Fruit fly (Drosophila melanogaster): ENCODE data around the gene pyx.

pyx gene

DNA sequence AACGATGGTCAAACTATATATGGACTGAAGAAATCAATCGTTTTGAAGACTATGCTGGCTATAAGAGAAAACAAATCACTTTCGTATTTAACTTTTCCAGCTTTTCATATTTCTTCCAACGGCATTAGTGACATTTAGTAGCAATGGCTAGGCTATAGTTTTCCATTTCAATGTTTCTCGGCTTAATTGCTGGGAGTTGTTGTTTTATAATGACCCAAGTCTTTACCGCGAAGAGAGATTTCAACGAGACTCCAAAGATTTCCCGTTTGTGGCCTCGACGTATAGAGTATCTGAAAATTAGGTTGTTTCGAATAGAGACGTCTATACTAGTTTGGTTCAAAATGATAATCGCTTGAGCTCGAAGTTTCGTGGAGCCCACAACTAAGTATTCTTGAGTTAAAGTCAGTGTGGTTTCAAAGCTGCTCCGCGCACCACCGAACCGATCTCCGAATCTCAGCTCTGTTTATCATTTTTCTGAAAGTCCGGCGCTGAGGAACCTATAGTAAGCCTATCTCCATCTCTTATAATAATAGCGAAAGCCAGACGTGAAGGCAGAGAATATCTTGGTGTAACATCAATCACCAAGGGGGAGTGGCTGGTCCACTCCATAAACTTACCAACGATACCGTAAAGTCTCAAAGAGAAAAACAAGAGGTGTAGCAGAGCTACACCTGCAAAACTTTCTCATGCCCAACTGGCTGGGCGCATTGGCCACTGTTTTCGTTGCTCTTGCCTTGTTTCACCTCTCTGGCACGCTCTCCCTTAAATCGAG lies 43.2 kb downstream of the pyx start, which contains the start of gene CG13875:
Gene CG13875 (plus strand): TSS at position 434 of the 772 bp plus-strand sequence.
- TF ChIP-seq Sin3A (optimal IDR thresholded peaks at IDR 0.05): no peak

dm6 chr3L:178913-179488 lies 43.9 kb downstream of the pyx start, which contains the start of gene Vdup1:
Gene Vdup1 (minus strand): TSS chr3L:178963.
- no peak for TF ChIP-seq Myc (optimal IDR thresholded peaks at IDR 0.05)
- TF ChIP-seq h (optimal IDR thresholded peaks at IDR 0.05): no peak
- TF ChIP-seq ttk (optimal IDR thresholded peaks at IDR 0.05): no peak
- no peak for TF ChIP-seq insv (optimal IDR thresholded peaks at IDR 0.05)
- no peak for TF ChIP-seq psq (optimal IDR thresholded peaks at IDR 0.05)
- TF ChIP-seq Sin3A (optimal IDR thresholded peaks at IDR 0.05): no peak

DNA sequence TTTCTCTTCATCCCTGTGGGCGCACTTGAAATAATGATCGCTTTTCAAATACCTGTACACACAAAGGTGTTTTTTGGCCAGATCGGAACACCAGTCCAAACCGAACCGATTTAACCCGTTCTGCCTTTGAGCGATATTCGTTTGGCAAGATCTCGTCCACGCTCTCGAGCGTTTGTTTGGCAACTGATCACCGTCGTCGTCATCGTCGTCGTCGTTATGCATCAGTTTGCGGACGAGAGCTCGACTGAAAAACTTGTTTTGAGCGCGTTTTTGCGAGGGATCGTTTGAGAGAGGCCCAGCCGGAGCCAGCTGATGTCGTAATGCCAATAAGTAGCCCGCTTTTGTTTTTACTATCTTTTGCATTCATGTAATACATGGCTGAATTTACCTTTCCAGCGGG lies 44.4 kb downstream of the pyx start:
- TF ChIP-seq Myc (optimal IDR thresholded peaks at IDR 0.05) (no peak), psq (optimal IDR thresholded peaks at IDR 0.05) (no peak), ttk (optimal IDR thresholded peaks at IDR 0.05) (no peak), Sin3A (optimal IDR thresholded peaks at IDR 0.05) (no peak), h (optimal IDR thresholded peaks at IDR 0.05) (no peak), insv (optimal IDR thresholded peaks at IDR 0.05) (no peak)

dm6 chr3L:177938-178337 lies 44.9 kb downstream of the pyx start:
- TF ChIP-seq psq (optimal IDR thresholded peaks at IDR 0.05): no peak
- no peak for TF ChIP-seq ttk (optimal IDR thresholded peaks at IDR 0.05)
- no peak for TF ChIP-seq Sin3A (optimal IDR thresholded peaks at IDR 0.05)
- no peak for TF ChIP-seq h (optimal IDR thresholded peaks at IDR 0.05)
- TF ChIP-seq insv (optimal IDR thresholded peaks at IDR 0.05): no peak
- TF ChIP-seq Myc (optimal IDR thresholded peaks at IDR 0.05): no peak

DNA sequence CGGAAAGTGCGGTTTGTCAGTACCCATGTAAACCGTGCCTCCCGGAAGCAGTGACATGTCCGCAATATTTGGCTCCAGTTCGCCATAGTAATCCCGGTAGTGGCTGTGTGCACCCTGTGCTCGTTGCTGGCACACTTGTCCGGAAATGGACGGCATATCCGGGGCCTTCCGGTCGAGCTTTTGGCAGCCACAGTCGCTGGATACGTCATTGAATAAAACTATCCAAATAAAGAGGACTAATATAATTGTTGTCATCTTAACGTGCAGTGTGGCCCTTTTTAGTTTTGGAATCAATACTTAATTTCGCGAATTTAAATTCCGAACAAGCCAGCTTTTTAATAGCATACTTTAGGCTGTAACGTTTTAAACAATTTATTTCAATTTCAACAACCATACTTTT lies 46.9 kb downstream of the pyx start, which contains the start of gene CG7049:
Gene CG7049 (minus strand): TSS at position 280 of the 400 bp plus-strand sequence.
- TF ChIP-seq ttk (optimal IDR thresholded peaks at IDR 0.05) (no peak), Sin3A (optimal IDR thresholded peaks at IDR 0.05) (no peak), h (optimal IDR thresholded peaks at IDR 0.05) (no peak), insv (optimal IDR thresholded peaks at IDR 0.05) (no peak), Myc (optimal IDR thresholded peaks at IDR 0.05) (no peak), psq (optimal IDR thresholded peaks at IDR 0.05) (no peak)

- TF ChIP-seq h (optimal IDR thresholded peaks at IDR 0.05) (no peak), insv (optimal IDR thresholded peaks at IDR 0.05) (no peak), psq (optimal IDR thresholded peaks at IDR 0.05) (no peak), Myc (optimal IDR thresholded peaks at IDR 0.05) (no peak), ttk (optimal IDR thresholded peaks at IDR 0.05) (no peak), Sin3A (optimal IDR thresholded peaks at IDR 0.05) (no peak)
Observed at dm6 chr3L:174501-174900, 48.4 kb downstream of the pyx start.

DNA sequence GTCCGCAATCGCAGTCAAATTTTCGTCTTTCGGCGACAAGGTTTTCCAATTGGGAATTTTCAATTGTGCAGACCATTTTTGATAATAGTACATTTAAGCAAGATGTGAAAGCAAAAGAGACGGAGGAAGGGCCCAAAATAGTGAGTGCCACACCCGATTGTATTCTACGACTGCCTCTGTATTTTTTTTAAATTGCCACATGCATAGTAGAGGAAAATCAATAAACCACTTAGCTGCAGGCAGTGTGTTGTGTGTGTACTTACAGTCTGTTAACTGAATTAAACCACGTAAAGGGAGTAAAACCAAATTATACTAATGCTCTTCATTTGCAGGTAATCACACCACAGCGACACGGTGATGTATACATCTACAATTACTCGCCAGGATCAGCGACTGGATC lies 51.1 kb downstream of the pyx start:
- TF ChIP-seq ttk (optimal IDR thresholded peaks at IDR 0.05) (no peak), h (optimal IDR thresholded peaks at IDR 0.05) (no peak), Sin3A (optimal IDR thresholded peaks at IDR 0.05) (no peak), insv (optimal IDR thresholded peaks at IDR 0.05) (no peak)

All from Kc167 (cell line).